Worm (Caenorhabditis elegans): ENCODE results near the gene ent-2.

DNA sequence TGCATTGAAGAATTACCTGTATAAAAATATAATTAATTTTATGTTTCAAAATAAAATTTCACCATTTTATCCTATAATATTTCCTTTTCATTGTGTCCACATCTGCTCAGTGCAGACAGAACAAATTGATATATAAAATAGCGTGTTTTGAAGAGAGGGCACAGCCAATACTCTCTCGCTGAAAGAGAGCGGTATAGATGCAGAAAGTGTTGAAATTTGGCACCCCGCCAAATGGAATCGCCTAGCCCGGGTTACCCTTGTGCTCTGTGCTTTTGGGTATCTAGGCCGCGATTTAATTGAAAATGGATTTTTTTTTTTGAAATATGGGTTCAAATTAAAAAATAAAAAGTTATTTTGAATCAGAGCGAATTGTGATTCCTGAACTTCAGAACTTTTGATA, 16.3 kb downstream of the ent-2 start:
- TF ChIP-seq hlh-4 (tag; optimal IDR thresholded peaks at IDR 0.05): no peak
- TF ChIP-seq unc-62 (GFP tag; optimal IDR thresholded peaks at IDR 0.05): no peak
- TF ChIP-seq elt-2 (tag; optimal IDR thresholded peaks at IDR 0.05): no peak
- TF ChIP-seq nhr-90 (tag; optimal IDR thresholded peaks at IDR 0.05; ENCODE audit: poor library complexity): no peak
- TF ChIP-seq nhr-76 (tag; optimal IDR thresholded peaks at IDR 0.05): no peak
- no peak for TF ChIP-seq mdl-1 (tag; optimal IDR thresholded peaks at IDR 0.05)
- TF ChIP-seq nhr-11 (tag; optimal IDR thresholded peaks at IDR 0.05): no peak
- TF ChIP-seq snpc-4 (tag; optimal IDR thresholded peaks at IDR 0.05): no peak
- no peak for TF ChIP-seq nhr-12 (tag; optimal IDR thresholded peaks at IDR 0.05)
- no peak for TF ChIP-seq ztf-11 (tag; optimal IDR thresholded peaks at IDR 0.05)
- TF ChIP-seq egl-27 (tag; optimal IDR thresholded peaks at IDR 0.05): no peak
- TF ChIP-seq elt-3 (tag; optimal IDR thresholded peaks at IDR 0.05): no peak

Measured in whole organism, L1 larva.